Fruit fly (Drosophila melanogaster): ENCODE measurements around the gene CG31559.
A peak's percentile ranks its signal among the peaks of the same experiment; 100 is the strongest.

CG31559 gene

DNA sequence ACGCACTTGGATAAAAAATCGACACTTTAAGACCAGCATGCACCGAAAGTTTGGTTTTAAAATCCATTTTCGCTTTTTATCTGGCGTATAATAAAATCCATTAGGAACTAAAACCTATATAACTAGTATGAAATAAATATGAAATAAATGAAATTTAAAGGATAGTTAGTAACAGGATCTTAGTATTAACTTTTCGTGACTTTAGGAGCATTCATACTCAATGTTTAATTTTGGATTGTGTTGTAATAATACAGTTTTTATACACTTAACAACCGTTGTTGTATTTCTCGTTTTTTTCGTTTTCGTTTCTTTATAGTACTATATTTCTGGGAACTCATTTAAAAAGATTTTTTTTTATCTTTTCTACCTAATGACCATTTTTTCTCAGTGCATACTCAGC lies 7.9 kb downstream of the CG31559 start:
- TF ChIP-seq usp (GFP tag; optimal IDR thresholded peaks at IDR 0.05) (no peak), pan (optimal IDR thresholded peaks at IDR 0.05) (no peak), Dll (optimal IDR thresholded peaks at IDR 0.05) (no peak), psq (optimal IDR thresholded peaks at IDR 0.05) (no peak), CG8478 (optimal IDR thresholded peaks at IDR 0.05) (no peak), EcR (GFP tag; optimal IDR thresholded peaks at IDR 0.05) (no peak)

- no peak for TF ChIP-seq CG8478 (optimal IDR thresholded peaks at IDR 0.05)
- TF ChIP-seq Dll (optimal IDR thresholded peaks at IDR 0.05): no peak
- no peak for TF ChIP-seq pan (optimal IDR thresholded peaks at IDR 0.05)
- no peak for TF ChIP-seq psq (optimal IDR thresholded peaks at IDR 0.05)
- TF ChIP-seq usp (GFP tag; optimal IDR thresholded peaks at IDR 0.05): no peak
- TF ChIP-seq EcR (GFP tag; optimal IDR thresholded peaks at IDR 0.05): no peak
Measured at dm6 chr3R:6141768-6142167, 15.3 kb downstream of the CG31559 start.

dm6 chr3R:6122292-6122691 lies 34.7 kb downstream of the CG31559 start, which contains the start of gene Vha14-2:
Vha14-2 (plus strand) TSS chr3R:6122592.
- TF ChIP-seq Dll (optimal IDR thresholded peaks at IDR 0.05): no peak
- no peak for TF ChIP-seq psq (optimal IDR thresholded peaks at IDR 0.05)

- TF ChIP-seq Dll (optimal IDR thresholded peaks at IDR 0.05) (peak; percentile 46), EcR (GFP tag; optimal IDR thresholded peaks at IDR 0.05) (no peak)
Measured at dm6 chr3R:6112252-6112995, 44.6 kb downstream of the CG31559 start, which contains the start of gene Obp83g. Obp83g (minus strand) TSS chr3R:6112302.

DNA sequence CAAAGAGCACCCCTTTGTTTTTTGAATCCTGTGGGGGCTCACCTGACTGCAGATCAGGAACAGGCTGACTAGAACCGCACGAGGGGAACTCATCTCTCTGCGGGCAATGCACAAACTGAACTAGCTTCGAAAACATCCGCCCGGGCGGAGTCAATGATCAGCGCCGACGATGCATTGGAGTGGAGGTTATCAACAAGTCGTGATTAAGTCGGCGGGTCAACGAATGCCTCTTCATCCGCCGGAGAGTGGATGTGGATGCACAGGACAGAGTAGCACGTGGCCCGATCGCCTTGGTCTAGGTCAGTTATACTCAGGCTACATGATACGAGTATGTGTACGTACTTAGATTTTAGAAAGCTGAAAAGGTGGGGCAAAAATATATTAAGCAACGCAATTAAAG lies 46.1 kb downstream of the CG31559 start, which contains the start of gene Obp83ef:
Gene Obp83ef (minus strand): TSS at position 119 of the 400 bp plus-strand sequence.
- TF ChIP-seq EcR (GFP tag; optimal IDR thresholded peaks at IDR 0.05) (peak in 1 of 2 experiments; percentile 52), CG8478 (optimal IDR thresholded peaks at IDR 0.05) (no peak)

dm6 chr3R:6107792-6108191 lies 49.2 kb downstream of the CG31559 start, which contains the start of gene Obp83cd:
Obp83cd (plus strand) TSS chr3R:6108134.
- TF ChIP-seq Dll (optimal IDR thresholded peaks at IDR 0.05) (no peak), EcR (GFP tag; optimal IDR thresholded peaks at IDR 0.05) (no peak), CG8478 (optimal IDR thresholded peaks at IDR 0.05) (no peak), usp (GFP tag; optimal IDR thresholded peaks at IDR 0.05) (no peak), pan (optimal IDR thresholded peaks at IDR 0.05) (no peak), psq (optimal IDR thresholded peaks at IDR 0.05) (no peak)

- TF ChIP-seq pan (optimal IDR thresholded peaks at IDR 0.05) (no peak), Dll (optimal IDR thresholded peaks at IDR 0.05) (no peak), usp (GFP tag; optimal IDR thresholded peaks at IDR 0.05) (no peak), EcR (GFP tag; optimal IDR thresholded peaks at IDR 0.05) (no peak), CG8478 (optimal IDR thresholded peaks at IDR 0.05) (no peak)
Measured at dm6 chr3R:6107353-6107752, 49.7 kb downstream of the CG31559 start.

DNA sequence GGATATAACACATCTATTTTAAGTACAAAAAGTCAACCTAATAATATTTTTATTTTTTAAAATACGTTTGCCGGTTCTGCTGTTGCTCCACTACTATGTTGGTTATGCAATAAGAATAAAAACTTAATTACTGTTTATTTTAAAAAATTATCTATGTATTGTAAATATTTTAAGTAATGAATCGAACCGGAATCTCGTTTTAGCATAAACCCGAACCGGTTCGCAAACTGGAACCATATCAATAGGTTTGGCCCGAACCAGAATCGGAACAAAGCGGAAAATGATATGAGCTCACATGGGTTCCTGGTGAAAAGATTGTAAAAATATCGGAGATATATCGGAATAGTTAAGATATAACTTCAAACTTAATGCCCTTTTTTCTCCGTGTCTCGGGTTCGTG lies 50.3 kb downstream of the CG31559 start:
- TF ChIP-seq usp (GFP tag; optimal IDR thresholded peaks at IDR 0.05): no peak
- TF ChIP-seq EcR (GFP tag; optimal IDR thresholded peaks at IDR 0.05): no peak
- no peak for TF ChIP-seq Dll (optimal IDR thresholded peaks at IDR 0.05)
- no peak for TF ChIP-seq CG8478 (optimal IDR thresholded peaks at IDR 0.05)
- TF ChIP-seq psq (optimal IDR thresholded peaks at IDR 0.05): no peak
- TF ChIP-seq pan (optimal IDR thresholded peaks at IDR 0.05): no peak

- no peak for TF ChIP-seq Dll (optimal IDR thresholded peaks at IDR 0.05)
Measured at dm6 chr3R:6105160-6105559, 51.9 kb downstream of the CG31559 start.

DNA sequence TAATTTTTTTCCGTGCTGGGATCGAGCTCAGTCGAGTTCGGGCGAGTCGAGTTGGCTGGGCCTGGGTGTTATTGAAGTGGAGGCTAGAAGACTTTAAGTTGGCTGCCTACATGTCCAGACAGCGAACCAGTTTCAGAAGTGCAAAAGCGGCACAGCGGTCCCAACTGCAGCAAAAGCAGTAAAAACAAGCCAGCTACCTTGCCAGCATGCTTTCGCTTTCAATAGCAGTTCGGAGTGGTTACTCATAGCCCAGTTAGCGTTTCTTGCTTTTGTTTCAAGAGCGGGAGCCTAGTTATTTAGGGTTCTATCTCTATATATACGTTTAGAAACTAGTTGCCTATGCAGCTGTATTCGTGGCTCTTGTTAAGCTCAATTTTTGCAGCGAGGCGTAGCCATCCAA lies 54.3 kb downstream of the CG31559 start:
- TF ChIP-seq pan (optimal IDR thresholded peaks at IDR 0.05): no peak
- TF ChIP-seq psq (optimal IDR thresholded peaks at IDR 0.05): no peak
- no peak for TF ChIP-seq CG8478 (optimal IDR thresholded peaks at IDR 0.05)
- TF ChIP-seq EcR (GFP tag; optimal IDR thresholded peaks at IDR 0.05): no peak
- no peak for TF ChIP-seq usp (GFP tag; optimal IDR thresholded peaks at IDR 0.05)
- TF ChIP-seq Dll (optimal IDR thresholded peaks at IDR 0.05): no peak

DNA sequence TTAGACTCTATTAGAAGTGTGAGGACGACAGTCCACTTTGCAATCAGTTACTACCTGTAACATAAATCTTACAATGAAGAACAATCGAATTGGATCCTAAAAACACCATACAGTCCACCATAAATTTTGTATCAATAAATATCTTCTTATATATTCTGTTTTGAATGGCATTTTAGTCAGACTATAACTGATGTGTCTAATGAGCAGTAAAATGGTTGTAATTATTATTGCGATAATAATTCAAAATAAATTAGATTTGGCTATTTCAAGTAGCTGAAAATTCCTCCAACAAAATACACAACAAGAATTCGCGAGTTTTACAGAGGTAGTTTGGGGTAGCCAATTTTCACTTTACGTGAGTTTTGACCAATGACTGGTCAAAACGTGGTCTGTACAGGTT lies 54.7 kb downstream of the CG31559 start:
- no peak for TF ChIP-seq usp (GFP tag; optimal IDR thresholded peaks at IDR 0.05)
- TF ChIP-seq pan (optimal IDR thresholded peaks at IDR 0.05): no peak
- TF ChIP-seq Dll (optimal IDR thresholded peaks at IDR 0.05): no peak
- no peak for TF ChIP-seq CG8478 (optimal IDR thresholded peaks at IDR 0.05)

DNA sequence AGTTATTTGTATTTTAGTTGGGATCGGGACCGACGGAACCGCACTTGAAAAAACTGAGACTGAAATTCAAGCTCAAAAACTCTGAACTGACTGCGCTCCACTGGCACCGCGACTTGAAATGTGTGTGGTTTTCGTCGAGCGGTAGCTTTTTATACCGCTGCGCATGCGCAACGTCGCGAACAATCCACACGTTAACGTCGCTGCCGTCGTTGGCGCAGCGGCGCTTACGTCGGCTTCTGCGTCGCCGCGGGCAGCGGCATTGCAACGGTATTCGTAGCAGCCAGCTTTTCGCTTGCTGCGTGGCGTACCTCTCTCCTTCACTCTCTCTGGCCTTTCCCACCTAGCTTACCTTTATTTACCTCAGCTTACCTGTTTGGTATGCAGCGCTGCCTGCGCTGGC lies 56.3 kb downstream of the CG31559 start, which contains the start of gene Gasp:
Gene Gasp (minus strand): TSS at position 124 of the 400 bp plus-strand sequence.
- TF ChIP-seq pan (optimal IDR thresholded peaks at IDR 0.05) (no peak), Dll (optimal IDR thresholded peaks at IDR 0.05) (no peak), psq (optimal IDR thresholded peaks at IDR 0.05) (no peak)
